Fruit fly (Drosophila melanogaster) whole organism, pupa: ENCODE data around the gene CG2182.

ENCODE experiments used
- CG10348 ChIP-seq: fragments of 200-800 bp; sonication (Bioruptor generic); IDR thresholded peaks from 2 replicates; pipeline ENCODE4 v1.3.6; 2022; ENCODE audit warnings: missing biosample characterization, missing genetic modification characterization
- CG12605 ChIP-seq: fragments of 200-800 bp; sonication (Bioruptor generic); IDR thresholded peaks from 2 replicates; pipeline ENCODE4 v1.3.6; 2022; ENCODE audit warnings: missing biosample characterization, missing genetic modification characterization
- CG15710 ChIP-seq: fragments of 200-800 bp; sonication (Bioruptor generic); optimal IDR thresholded peaks from 2 replicates; lab custom pipeline; 2018; ENCODE audit warnings: missing biosample characterization, mild to moderate bottlenecking, missing genetic modification characterization, moderate library complexity
- CG32121 ChIP-seq: fragments of 200-800 bp; sonication (Bioruptor generic); IDR thresholded peaks from 2 replicates; pipeline ENCODE4 v1.3.6; 2022; ENCODE audit warnings: missing biosample characterization, missing genetic modification characterization
- CG34367 ChIP-seq: fragments of 200-800 bp; sonication (Bioruptor generic); optimal IDR thresholded peaks from 2 replicates; lab custom pipeline; 2018; ENCODE audit warnings: missing biosample characterization, mild to moderate bottlenecking, missing genetic modification characterization
- CG4496 ChIP-seq: fragments of 200-800 bp; sonication (Bioruptor generic); IDR thresholded peaks from 3 replicates; pipeline ENCODE4 v1.3.6; 2022; ENCODE audit warnings: missing biosample characterization, missing genetic modification characterization
- CG8159 ChIP-seq: fragments of 200-800 bp; sonication (Bioruptor generic); optimal IDR thresholded peaks from 3 replicates; lab custom pipeline; 2018; ENCODE audit warnings: missing biosample characterization, mild to moderate bottlenecking, missing genetic modification characterization, moderate library complexity
- CG8301 ChIP-seq: fragments of 200-800 bp; sonication (Bioruptor generic); optimal IDR thresholded peaks from 2 replicates; lab custom pipeline; 2018; ENCODE audit warnings: missing biosample characterization, mild to moderate bottlenecking, missing genetic modification characterization
- EcR ChIP-seq: fragments of 200-800 bp; sonication (Bioruptor generic); optimal IDR thresholded peaks from 3 replicates; lab custom pipeline; 2019; ENCODE audit warnings: missing biosample characterization, missing genetic modification characterization, mild to moderate bottlenecking, moderate library complexity, missing genetic modification reagents
- Ets98B ChIP-seq: fragments of 200-800 bp; sonication (Bioruptor generic); IDR thresholded peaks from 2 replicates; pipeline ENCODE4 v1.3.6; 2022; ENCODE audit warnings: missing biosample characterization, missing genetic modification characterization
- Pif1A ChIP-seq: fragments of 200-800 bp; sonication (Bioruptor generic); optimal IDR thresholded peaks from 3 replicates; lab custom pipeline; 2016; ENCODE audit warnings: missing biosample characterization, missing genetic modification characterization
- Snoo ChIP-seq: fragments of 200-800 bp; sonication (Bioruptor generic); optimal IDR thresholded peaks from 3 replicates; lab custom pipeline; 2017; ENCODE audit warnings: missing biosample characterization, mild to moderate bottlenecking, missing genetic modification characterization, inconsistent platforms

dm6 chr3R:5654692-5655181, 5.0 kb downstream of the CG2182 start, which contains the start of the genes elm and MED27:
- peak; percentile 90 for TF ChIP-seq CG15710 (tag; lab: Kevin White, UChicago)
- TF ChIP-seq CG8159 (tag; lab: Kevin White, UChicago), result peak; percentile 89
- TF ChIP-seq Snoo (tag; lab: Kevin White, UChicago), result peak; percentile 84
- peak; percentile 87 for TF ChIP-seq Pif1A
- peak; percentile 59; the same call in 1 of the 2 replicates for TF ChIP-seq CG10348
- TF ChIP-seq CG32121 (GFP tag; lab: Robert Waterston, UW), result peak; percentile 91
- TF ChIP-seq EcR (GFP tag; lab: Kevin White, UChicago), result peak; percentile 12
- peak; percentile 74 for TF ChIP-seq CG8301
- peak; percentile 49; the same call in 1 of the 2 replicates for TF ChIP-seq CG12605 (GFP tag; lab: Robert Waterston, UW)
- TF ChIP-seq Ets98B (GFP tag; lab: Robert Waterston, UW), result peak; percentile 85
- peak; percentile 81 for TF ChIP-seq CG34367 (tag; lab: Kevin White, UChicago)
- TF ChIP-seq CG4496 (GFP tag; lab: Robert Waterston, UW), result peak; percentile 88
